Fruit fly (Drosophila melanogaster): ENCODE results near the gene CG14961.

Gene CG14961

DNA sequence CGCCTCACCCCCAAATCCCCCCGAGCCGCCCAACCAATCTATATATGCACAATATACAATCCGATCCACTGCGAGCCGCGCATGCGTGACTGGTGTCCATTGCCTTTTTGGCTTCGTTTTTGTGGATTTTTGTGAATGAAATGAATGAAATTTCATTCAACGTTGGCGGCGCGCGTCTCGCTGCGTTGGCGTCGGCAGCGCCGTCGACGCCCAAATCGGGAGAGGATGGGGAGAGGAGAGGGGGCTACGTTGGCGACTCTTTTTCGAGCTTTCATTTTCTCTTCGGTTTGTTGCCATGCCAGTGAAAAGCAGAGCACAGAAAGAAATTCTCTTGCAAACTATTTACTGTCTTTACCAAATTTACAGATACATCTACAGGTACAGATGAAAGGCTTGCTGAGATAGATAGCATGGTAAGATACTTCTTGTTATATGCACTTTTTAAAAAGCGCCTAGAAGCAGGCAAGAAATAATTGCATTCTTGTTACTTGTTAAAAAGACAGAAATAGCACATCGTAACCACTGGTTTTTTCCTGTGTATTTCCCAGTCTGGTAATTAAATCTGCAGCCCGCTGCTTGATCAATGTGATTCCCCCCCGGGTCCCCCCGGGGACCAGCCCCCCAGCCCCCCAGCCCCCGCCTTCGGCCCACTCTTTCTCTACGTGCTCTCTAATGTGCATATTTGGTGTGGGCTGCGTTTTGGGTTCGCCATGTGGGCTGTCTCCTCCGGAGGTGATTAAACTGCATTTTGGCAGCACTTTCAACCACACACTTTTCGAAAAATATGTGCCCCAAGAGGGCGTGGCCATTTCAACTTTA lies 50.6 kb downstream of the CG14961 start:
- TF ChIP-seq dl (GFP tag; optimal IDR thresholded peaks at IDR 0.05; ENCODE audit: insufficient read depth in 1 of 2, partially characterized antibody in 2 of 2) (no peak), Jra (GFP tag; optimal IDR thresholded peaks at IDR 0.05) (no peak), jim (GFP tag; optimal IDR thresholded peaks at IDR 0.05) (no peak), usp (GFP tag; optimal IDR thresholded peaks at IDR 0.05) (no peak), Abd-B (GFP tag; optimal IDR thresholded peaks at IDR 0.05) (no peak), foxo (GFP tag; optimal IDR thresholded peaks at IDR 0.05) (peak in 1 of 2 experiments; percentile 9), CG32264 (GFP tag; optimal IDR thresholded peaks at IDR 0.05) (no peak), N (GFP tag; optimal IDR thresholded peaks at IDR 0.05) (peak; percentile 11), HLH106 (tag; optimal IDR thresholded peaks at IDR 0.05) (peak; percentile 25), h (GFP tag; optimal IDR thresholded peaks at IDR 0.05) (peak; percentile 27), br (GFP tag; optimal IDR thresholded peaks at IDR 0.05) (no peak), Hr78 (GFP tag; optimal IDR thresholded peaks at IDR 0.05) (no peak), ey (GFP tag; optimal IDR thresholded peaks at IDR 0.05) (no peak), Hr83 (GFP tag; optimal IDR thresholded peaks at IDR 0.05; ENCODE audit: poor library complexity, severe bottlenecking) (no peak), Rel (GFP tag; optimal IDR thresholded peaks at IDR 0.05) (no peak), Rel (tag; optimal IDR thresholded peaks at IDR 0.05) (no peak), woc (GFP tag; optimal IDR thresholded peaks at IDR 0.05) (no peak), sv (GFP tag; optimal IDR thresholded peaks at IDR 0.05) (no peak), psq (GFP tag; optimal IDR thresholded peaks at IDR 0.05) (peak; percentile 37), CG9705 (GFP tag; optimal IDR thresholded peaks at IDR 0.05) (no peak), Dif (GFP tag; optimal IDR thresholded peaks at IDR 0.05; ENCODE audit: partially characterized antibody) (no peak), fru (GFP tag; optimal IDR thresholded peaks at IDR 0.05) (peak; percentile 14), Mio (GFP tag; optimal IDR thresholded peaks at IDR 0.05) (no peak), lola (GFP tag; optimal IDR thresholded peaks at IDR 0.05) (no peak), rgr (GFP tag; optimal IDR thresholded peaks at IDR 0.05) (peak; percentile 29), Myc (optimal IDR thresholded peaks at IDR 0.05) (no peak), tai (GFP tag; optimal IDR thresholded peaks at IDR 0.05) (no peak), brk (GFP tag; optimal IDR thresholded peaks at IDR 0.05) (no peak), CrebA (GFP tag; optimal IDR thresholded peaks at IDR 0.05; ENCODE audit: borderline replicate concordance) (no peak), OdsH (GFP tag; optimal IDR thresholded peaks at IDR 0.05) (peak; percentile 8), dsf (GFP tag; optimal IDR thresholded peaks at IDR 0.05; ENCODE audit: borderline replicate concordance) (no peak), Sp1 (GFP tag; optimal IDR thresholded peaks at IDR 0.05) (peak; percentile 32), Hnf4 (GFP tag; optimal IDR thresholded peaks at IDR 0.05) (no peak), Vsx2 (GFP tag; optimal IDR thresholded peaks at IDR 0.05; ENCODE audit: partially characterized antibody) (no peak)

DNA sequence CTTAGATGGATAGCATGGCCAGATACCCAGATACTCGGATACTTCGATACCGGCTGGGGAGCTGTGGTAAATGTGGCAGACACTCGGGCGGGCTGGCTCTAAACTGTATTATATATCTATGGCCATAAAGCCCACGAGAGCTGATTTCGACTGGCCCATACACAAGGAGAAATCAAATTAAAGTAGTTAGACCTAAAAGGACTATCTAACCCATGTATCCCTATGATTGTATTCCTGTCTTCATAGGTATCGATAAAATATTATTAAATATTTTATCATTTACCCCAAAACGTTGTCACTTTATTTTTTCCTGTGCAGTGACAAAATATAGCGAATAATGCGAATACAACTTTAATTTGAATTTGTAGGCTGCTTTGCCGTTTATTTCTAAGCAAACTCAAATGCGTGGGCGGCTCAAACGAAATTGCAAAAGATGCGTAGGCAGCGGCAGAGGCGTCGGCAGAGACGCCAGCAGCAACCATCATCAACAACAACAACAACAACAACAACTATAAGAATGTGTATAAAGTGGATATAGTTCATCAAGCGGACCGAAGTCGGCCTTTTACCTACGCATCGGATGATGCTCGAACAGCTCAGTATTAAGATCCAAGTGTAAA lies 52.1 kb downstream of the CG14961 start:
- TF ChIP-seq Mio (GFP tag; optimal IDR thresholded peaks at IDR 0.05) (no peak), CG32264 (GFP tag; optimal IDR thresholded peaks at IDR 0.05) (no peak), ey (GFP tag; optimal IDR thresholded peaks at IDR 0.05) (no peak), fru (GFP tag; optimal IDR thresholded peaks at IDR 0.05) (no peak), Abd-B (GFP tag; optimal IDR thresholded peaks at IDR 0.05) (no peak)

DNA sequence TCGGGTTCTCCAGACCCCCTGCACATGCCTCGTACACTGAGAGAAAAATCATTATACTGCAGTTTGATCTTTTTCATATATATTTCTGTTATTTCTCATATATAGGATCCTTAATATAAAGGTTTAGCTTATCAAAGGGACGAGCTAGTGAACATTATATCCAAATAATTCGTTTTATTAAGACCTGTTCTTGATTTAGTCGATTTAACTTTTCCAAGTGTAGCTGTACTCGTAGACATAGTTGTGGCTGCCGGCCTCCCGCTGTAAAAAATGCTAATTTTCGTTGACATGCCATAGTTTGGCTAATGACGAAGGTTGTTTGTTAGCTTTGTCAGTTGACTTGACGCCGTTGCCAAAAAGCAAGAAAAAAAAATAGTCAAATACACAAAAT lies 52.6 kb downstream of the CG14961 start:
- TF ChIP-seq HLH106 (tag; optimal IDR thresholded peaks at IDR 0.05) (no peak), sv (GFP tag; optimal IDR thresholded peaks at IDR 0.05) (peak; percentile 77), foxo (GFP tag; optimal IDR thresholded peaks at IDR 0.05) (peak in 1 of 2 experiments; percentile 15), fru (GFP tag; optimal IDR thresholded peaks at IDR 0.05) (peak; percentile 13)

Data from whole organism, wandering third instar larva.